Worm (Caenorhabditis elegans): ENCODE data around the gene ucp-4.

Gene ucp-4

ce11 chrV:9382538-9383328 lies 48.6 kb downstream of the ucp-4 start:
- no peak for TF ChIP-seq F13H6.1 (tag; optimal IDR thresholded peaks at IDR 0.05)
- no peak for TF ChIP-seq ceh-18 (tag; optimal IDR thresholded peaks at IDR 0.05)
- TF ChIP-seq hlh-6 (tag; optimal IDR thresholded peaks at IDR 0.05) = no peak
- TF ChIP-seq sox-4 (tag; optimal IDR thresholded peaks at IDR 0.05) = no peak
- no peak for TF ChIP-seq K09A11.1 (tag; optimal IDR thresholded peaks at IDR 0.05; ENCODE audit: insufficient read depth)
- no peak for TF ChIP-seq pag-3 (tag; optimal IDR thresholded peaks at IDR 0.05; ENCODE audit: borderline replicate concordance)
- TF ChIP-seq unc-3 (GFP tag; conservative IDR thresholded peaks at IDR 0.05) = no peak
- no peak for TF ChIP-seq unc-3 (tag; optimal IDR thresholded peaks at IDR 0.05)
- no peak for TF ChIP-seq ceh-30 (tag; optimal IDR thresholded peaks at IDR 0.05)
- TF ChIP-seq K02D7.2 (tag; optimal IDR thresholded peaks at IDR 0.05) = no peak
- no peak for TF ChIP-seq unc-86 (tag; optimal IDR thresholded peaks at IDR 0.05)
- TF ChIP-seq ref-2 (tag; optimal IDR thresholded peaks at IDR 0.05) = no peak
- no peak for TF ChIP-seq pqm-1 (tag; optimal IDR thresholded peaks at IDR 0.05)
- TF ChIP-seq dmd-4 (tag; optimal IDR thresholded peaks at IDR 0.05; ENCODE audit: borderline replicate concordance) = no peak
- no peak for TF ChIP-seq tbx-7 (tag; optimal IDR thresholded peaks at IDR 0.05)
- no peak for TF ChIP-seq zip-5 (tag; optimal IDR thresholded peaks at IDR 0.05)
- no peak for TF ChIP-seq fkh-6 (tag; optimal IDR thresholded peaks at IDR 0.05)
- TF ChIP-seq unc-55 (GFP tag; optimal IDR thresholded peaks at IDR 0.05) = no peak

- no peak for TF ChIP-seq K09A11.1 (tag; optimal IDR thresholded peaks at IDR 0.05; ENCODE audit: insufficient read depth)
- no peak for TF ChIP-seq elt-4 (tag; optimal IDR thresholded peaks at IDR 0.05)
- TF ChIP-seq ceh-31 (tag; optimal IDR thresholded peaks at IDR 0.05) = no peak
These were observed 50.3 kb downstream of the ucp-4 start for ce11 chrV:9384359-9384758.

ce11 chrV:9384949-9385348 lies 50.9 kb downstream of the ucp-4 start:
- TF ChIP-seq nhr-232 (tag; optimal IDR thresholded peaks at IDR 0.05) (no peak), ets-4 (tag; optimal IDR thresholded peaks at IDR 0.05) (no peak), sdc-2 (tag; optimal IDR thresholded peaks at IDR 0.05) (no peak), ceh-22 (tag; optimal IDR thresholded peaks at IDR 0.05) (no peak), lin-11 (tag; optimal IDR thresholded peaks at IDR 0.05) (no peak), nhr-11 (tag; optimal IDR thresholded peaks at IDR 0.05) (no peak), hlh-13 (GFP tag; optimal IDR thresholded peaks at IDR 0.05) (no peak), hlh-6 (tag; optimal IDR thresholded peaks at IDR 0.05) (no peak), fax-1 (tag; optimal IDR thresholded peaks at IDR 0.05) (no peak), ref-2 (tag; optimal IDR thresholded peaks at IDR 0.05) (no peak), ceh-18 (tag; optimal IDR thresholded peaks at IDR 0.05) (no peak), ama-1 (optimal IDR thresholded peaks at IDR 0.05) (no peak), sox-4 (tag; optimal IDR thresholded peaks at IDR 0.05) (no peak), mec-3 (tag; optimal IDR thresholded peaks at IDR 0.05; ENCODE audit: borderline replicate concordance) (no peak), eyg-1 (tag; optimal IDR thresholded peaks at IDR 0.05) (no peak), npax-4 (tag; optimal IDR thresholded peaks at IDR 0.05) (no peak), syd-9 (tag; optimal IDR thresholded peaks at IDR 0.05) (no peak), ceh-34 (tag; optimal IDR thresholded peaks at IDR 0.05) (no peak), hlh-8 (tag; optimal IDR thresholded peaks at IDR 0.05) (no peak)

ce11 chrV:9386143-9386542 lies 52.0 kb downstream of the ucp-4 start, which contains the start of gene hum-2:
Gene hum-2 (plus strand): TSS chrV:9386175.
- no peak for TF ChIP-seq fax-1 (tag; optimal IDR thresholded peaks at IDR 0.05)
- no peak for TF ChIP-seq hlh-15 (tag; optimal IDR thresholded peaks at IDR 0.05)
- no peak for TF ChIP-seq hlh-6 (tag; optimal IDR thresholded peaks at IDR 0.05)
- TF ChIP-seq pqm-1 (tag; optimal IDR thresholded peaks at IDR 0.05) = no peak
- TF ChIP-seq K02D7.2 (tag; optimal IDR thresholded peaks at IDR 0.05) = no peak
- TF ChIP-seq unc-3 (GFP tag; conservative IDR thresholded peaks at IDR 0.05) = no peak
- no peak for TF ChIP-seq unc-3 (tag; optimal IDR thresholded peaks at IDR 0.05)
- no peak for TF ChIP-seq ahr-1 (tag; optimal IDR thresholded peaks at IDR 0.05)
- TF ChIP-seq sox-4 (tag; optimal IDR thresholded peaks at IDR 0.05) = no peak
- TF ChIP-seq pha-4 (tag; optimal IDR thresholded peaks at IDR 0.05) = no peak
- TF ChIP-seq syd-9 (tag; optimal IDR thresholded peaks at IDR 0.05) = no peak
- TF ChIP-seq hlh-8 (tag; optimal IDR thresholded peaks at IDR 0.05) = no peak
- TF ChIP-seq ceh-24 (tag; optimal IDR thresholded peaks at IDR 0.05) = no peak
- no peak for TF ChIP-seq C08G9.2 (tag; optimal IDR thresholded peaks at IDR 0.05)
- TF ChIP-seq hlh-13 (GFP tag; optimal IDR thresholded peaks at IDR 0.05) = no peak
- TF ChIP-seq Y22D7AL.16 (tag; optimal IDR thresholded peaks at IDR 0.05) = no peak
- TF ChIP-seq ceh-2 (tag; optimal IDR thresholded peaks at IDR 0.05) = no peak

All from whole organism, late embryonic.